Worm (Caenorhabditis elegans): ENCODE results near the gene sru-37.

Gene sru-37

DNA sequence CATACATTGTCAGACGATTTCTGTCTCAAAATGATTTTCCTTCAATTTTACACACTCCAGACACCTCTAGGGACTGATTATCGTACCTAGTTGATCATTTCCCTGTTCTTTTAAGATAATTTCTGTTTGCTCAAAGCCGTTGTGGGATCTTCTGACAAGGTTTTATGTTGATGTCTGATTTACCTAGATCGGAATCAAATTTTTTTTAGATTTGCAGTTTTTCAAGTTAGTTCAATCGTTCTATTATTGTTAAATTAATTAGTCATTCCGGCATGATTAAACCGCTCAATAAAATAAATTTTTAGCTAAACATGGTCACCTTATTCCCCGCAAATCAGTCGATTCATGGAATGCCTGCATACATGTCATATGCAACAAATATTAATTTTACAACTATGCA is 8.3 kb downstream of the sru-37 start, which contains the start of gene sru-30:
Gene sru-30, plus strand, starts transcription at position 301 of the 400 bp plus-strand sequence.
- TF ChIP-seq ets-4 (tag; optimal IDR thresholded peaks at IDR 0.05): no peak
- no peak for TF ChIP-seq nhr-232 (tag; optimal IDR thresholded peaks at IDR 0.05)
- no peak for TF ChIP-seq K09A11.1 (tag; optimal IDR thresholded peaks at IDR 0.05; ENCODE audit: insufficient read depth)
- no peak for TF ChIP-seq elt-4 (tag; optimal IDR thresholded peaks at IDR 0.05)
- TF ChIP-seq pat-9 (tag; optimal IDR thresholded peaks at IDR 0.05): no peak
- TF ChIP-seq ceh-45 (GFP tag; IDR thresholded peaks at IDR 0.05): no peak
- TF ChIP-seq ztf-16 (tag; optimal IDR thresholded peaks at IDR 0.05): no peak
- TF ChIP-seq nhr-11 (tag; optimal IDR thresholded peaks at IDR 0.05): no peak
- TF ChIP-seq Y22D7AL.16 (tag; optimal IDR thresholded peaks at IDR 0.05): no peak
- no peak for TF ChIP-seq ceh-24 (tag; optimal IDR thresholded peaks at IDR 0.05)
- TF ChIP-seq hlh-15 (tag; optimal IDR thresholded peaks at IDR 0.05): no peak

DNA sequence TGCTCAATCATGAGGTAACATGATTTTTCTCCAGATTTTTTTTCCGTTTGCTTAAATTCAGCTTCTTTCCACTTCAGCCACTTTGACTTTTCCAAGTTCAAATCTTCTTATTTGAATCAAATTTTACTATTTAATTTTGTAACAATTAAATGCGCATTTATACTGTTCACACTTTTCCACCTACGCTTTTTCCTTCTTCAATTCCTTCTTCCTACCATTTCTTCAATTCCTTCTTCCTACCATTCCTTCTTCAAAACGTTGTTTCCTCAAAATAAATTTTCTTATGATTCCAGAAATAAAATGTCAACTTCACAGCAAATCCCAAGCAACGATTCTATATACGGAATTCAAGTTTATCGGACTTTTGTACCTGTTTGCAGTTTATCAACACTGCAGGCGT is 11.1 kb downstream of the sru-37 start, which contains the start of gene sru-31:
Gene sru-31, plus strand, starts transcription at position 301 of the 400 bp plus-strand sequence.
- TF ChIP-seq sdc-2 (tag; optimal IDR thresholded peaks at IDR 0.05): no peak
- TF ChIP-seq ceh-18 (tag; optimal IDR thresholded peaks at IDR 0.05): no peak
- TF ChIP-seq che-1 (tag; optimal IDR thresholded peaks at IDR 0.05): no peak
- no peak for TF ChIP-seq madf-2 (tag; optimal IDR thresholded peaks at IDR 0.05)
- TF ChIP-seq sox-2 (GFP tag; IDR thresholded peaks at IDR 0.05): no peak
- no peak for TF ChIP-seq K02D7.2 (tag; optimal IDR thresholded peaks at IDR 0.05)
- no peak for TF ChIP-seq T23F11.4 (GFP tag; optimal IDR thresholded peaks at IDR 0.05)
- TF ChIP-seq hlh-13 (GFP tag; optimal IDR thresholded peaks at IDR 0.05): no peak
- TF ChIP-seq ceh-30 (tag; optimal IDR thresholded peaks at IDR 0.05): no peak
- no peak for TF ChIP-seq hlh-6 (tag; optimal IDR thresholded peaks at IDR 0.05)
- no peak for TF ChIP-seq dmd-4 (tag; optimal IDR thresholded peaks at IDR 0.05; ENCODE audit: borderline replicate concordance)
- TF ChIP-seq ceh-48 (tag; optimal IDR thresholded peaks at IDR 0.05): no peak

DNA sequence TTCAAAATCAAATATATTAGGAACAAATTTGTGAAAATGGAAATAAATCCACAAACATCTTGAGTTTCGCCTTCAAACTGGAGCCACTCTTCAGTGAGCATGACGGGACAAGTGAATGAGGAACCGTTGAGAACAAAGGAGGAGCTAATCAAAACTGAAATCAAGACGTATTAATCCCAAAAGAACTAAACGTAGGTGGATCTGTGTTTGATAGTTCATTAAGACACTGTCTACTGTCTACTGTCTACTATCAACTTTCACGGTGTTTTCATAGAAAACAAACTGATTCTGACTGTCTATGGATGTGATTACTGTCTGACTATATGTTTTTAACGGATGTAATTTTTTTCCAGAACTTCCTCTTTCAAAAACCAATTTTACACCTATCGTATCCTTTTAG is 16.5 kb downstream of the sru-37 start, which contains the start of gene str-193:
Gene str-193, minus strand, starts transcription at position 101 of the 400 bp plus-strand sequence.
- TF ChIP-seq unc-55 (GFP tag; optimal IDR thresholded peaks at IDR 0.05) (no peak), ref-2 (tag; optimal IDR thresholded peaks at IDR 0.05) (no peak), lim-6 (tag; optimal IDR thresholded peaks at IDR 0.05) (no peak), ceh-2 (tag; optimal IDR thresholded peaks at IDR 0.05) (no peak), ceh-22 (tag; optimal IDR thresholded peaks at IDR 0.05) (no peak)

DNA sequence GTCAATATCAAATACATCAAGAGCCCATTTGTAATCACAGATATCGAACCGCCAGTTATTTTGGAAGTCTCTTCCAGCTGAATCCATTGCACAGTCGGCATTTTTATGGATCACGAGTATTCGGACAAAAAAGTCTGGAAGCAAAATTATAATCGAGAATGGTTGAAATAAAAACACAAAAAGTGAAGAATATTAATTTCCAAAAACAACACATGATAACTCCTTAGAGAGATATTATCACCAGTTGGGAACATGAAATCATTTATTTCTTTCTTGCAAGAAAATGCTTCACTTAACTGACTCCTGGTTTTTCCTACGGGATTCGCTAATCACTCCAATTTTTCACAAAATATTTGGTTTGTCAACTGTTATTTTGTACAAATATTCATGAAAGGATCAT is 18.9 kb downstream of the sru-37 start, which contains the start of gene str-2:
Gene str-2, minus strand, starts transcription at position 101 of the 400 bp plus-strand sequence.
- TF ChIP-seq ztf-16 (tag; optimal IDR thresholded peaks at IDR 0.05) (no peak), fkh-6 (tag; optimal IDR thresholded peaks at IDR 0.05) (no peak), madf-2 (tag; optimal IDR thresholded peaks at IDR 0.05) (no peak), lim-6 (tag; optimal IDR thresholded peaks at IDR 0.05) (no peak), ahr-1 (tag; optimal IDR thresholded peaks at IDR 0.05) (no peak), mec-3 (tag; optimal IDR thresholded peaks at IDR 0.05; ENCODE audit: borderline replicate concordance) (no peak), pros-1 (tag; optimal IDR thresholded peaks at IDR 0.05) (no peak), hlh-30 (tag; optimal IDR thresholded peaks at IDR 0.05; ENCODE audit: insufficient read depth) (no peak), ceh-48 (tag; optimal IDR thresholded peaks at IDR 0.05) (no peak), ceh-18 (tag; optimal IDR thresholded peaks at IDR 0.05) (no peak), elt-4 (tag; optimal IDR thresholded peaks at IDR 0.05) (no peak), ama-1 (optimal IDR thresholded peaks at IDR 0.05) (no peak), C38D4.7 (GFP tag; optimal IDR thresholded peaks at IDR 0.05) (no peak), unc-3 (GFP tag; conservative IDR thresholded peaks at IDR 0.05) (no peak), unc-3 (tag; optimal IDR thresholded peaks at IDR 0.05) (no peak), odd-2 (tag; optimal IDR thresholded peaks at IDR 0.05) (no peak), gmeb-2 (tag; optimal IDR thresholded peaks at IDR 0.05) (no peak)
